Fruit fly (Drosophila melanogaster) Kc167 (cell line): Measurements from ENCODE around the gene Lamtor3.

Experiments used
- Sin3A ChIP-seq: fragments of >200 bp; optimal IDR thresholded peaks from 2 replicates; lab custom pipeline; 2018; ENCODE audit warnings: missing external identifiers
- h ChIP-seq: fragments of >200 bp; optimal IDR thresholded peaks from 3 replicates; lab custom pipeline; 2018; ENCODE audit warnings: missing external identifiers
- insv ChIP-seq: fragments of >200 bp; optimal IDR thresholded peaks from 3 replicates; lab custom pipeline; 2018; ENCODE audit warnings: missing external identifiers
- psq ChIP-seq: fragments of >200 bp; optimal IDR thresholded peaks from 2 replicates; lab custom pipeline; 2017; ENCODE audit warnings: missing external identifiers

- no peak for TF ChIP-seq psq (lab: Kevin White, UChicago)
- TF ChIP-seq insv = no peak
- TF ChIP-seq h (lab: Kevin White, UChicago) = no peak
- TF ChIP-seq Sin3A (lab: Kevin White, UChicago) = no peak
Measured at dm6 chr2L:17486264-17486663, 5.2 kb downstream of the Lamtor3 start, which contains the start of gene CG43220.
